Worm (Caenorhabditis elegans) whole organism, young adult: Measurements from ENCODE around the gene ttr-33.

Experiments used
- C06A6.2 ChIP-seq: fragments of 200-800 bp; sonication (Bioruptor generic); conservative IDR thresholded peaks from 2 replicates; pipeline ENCODE4 v1.3.6; 2022; ENCODE audit warnings: missing genetic modification characterization, missing compliant biosample characterization
- D2030.7 ChIP-seq: fragments of 200-800 bp; sonication (Bioruptor generic); IDR thresholded peaks from 2 replicates; pipeline ENCODE4 v1.3.6; 2022; ENCODE audit warnings: missing genetic modification reagents, missing genetic modification characterization, missing compliant biosample characterization
- F10E7.11 ChIP-seq: sonication (generic microtip); optimal IDR thresholded peaks from 2 replicates; lab custom pipeline; 2017; ENCODE audit warnings: mild to moderate bottlenecking, missing genetic modification characterization, moderate library complexity, missing compliant biosample characterization
- F23B12.7 ChIP-seq: sonication (generic microtip); optimal IDR thresholded peaks from 2 replicates; lab custom pipeline; 2017; ENCODE audit warnings: missing genetic modification characterization, mild to moderate bottlenecking, missing compliant biosample characterization, antibody characterized with exemption, moderate library complexity; ENCODE audit not compliant: insufficient read depth
- K12H6.12 ChIP-seq: fragments of 200-800 bp; sonication (Bioruptor generic); optimal IDR thresholded peaks from 2 replicates; lab custom pipeline; 2018; ENCODE audit warnings: mild to moderate bottlenecking, missing genetic modification characterization, missing compliant biosample characterization
- Y53G8AR.9 ChIP-seq: fragments of 200-800 bp; sonication (Bioruptor generic); conservative IDR thresholded peaks from 2 replicates; pipeline ENCODE4 v1.3.6; 2022; ENCODE audit warnings: missing genetic modification reagents, missing genetic modification characterization, missing compliant biosample characterization
- Y56A3A.18 ChIP-seq: fragments of 200-800 bp; sonication (Bioruptor generic); IDR thresholded peaks from 2 replicates; pipeline ENCODE4 v1.3.6; 2022; ENCODE audit warnings: missing genetic modification reagents, missing genetic modification characterization, missing compliant biosample characterization
- Y79H2A.3 ChIP-seq: fragments of 200-800 bp; sonication (Bioruptor generic); conservative IDR thresholded peaks from 2 replicates; pipeline ENCODE4 v1.3.6; 2022; ENCODE audit warnings: missing genetic modification reagents, missing genetic modification characterization, missing compliant biosample characterization
- ZK185.1 ChIP-seq: sonication (generic microtip); optimal IDR thresholded peaks from 2 replicates; lab custom pipeline; 2016; ENCODE audit warnings: mild to moderate bottlenecking, missing genetic modification characterization, missing compliant biosample characterization; ENCODE audit not compliant: poor library complexity, severe bottlenecking
- ama-1 ChIP-seq, 3 experiments: fragments of 150-350 bp in 1 of 3; sonication (generic microtip) in 2 of 3; optimal IDR thresholded peaks; 2 replicates each; lab custom pipeline; 2014 to 2018; ENCODE audit warnings: missing biosample characterization in 2 of 3, missing genetic modification characterization in 2 of 3, missing genetic modification reagents in 2 of 3
- aptf-3 ChIP-seq: fragments of 200-800 bp; sonication (Bioruptor generic); IDR thresholded peaks from 2 replicates; pipeline ENCODE4 v1.3.6; 2022; ENCODE audit warnings: missing genetic modification characterization, missing compliant biosample characterization
- atf-7 ChIP-seq: sonication (generic microtip); optimal IDR thresholded peaks from 2 replicates; lab custom pipeline; 2017; ENCODE audit warnings: mild to moderate bottlenecking, missing genetic modification characterization, missing compliant biosample characterization
- attf-3 ChIP-seq: fragments of 200-800 bp; sonication (Bioruptor generic); conservative IDR thresholded peaks from 2 replicates; pipeline ENCODE4 v1.3.6; 2022; ENCODE audit warnings: missing genetic modification reagents, missing genetic modification characterization, missing compliant biosample characterization
- attf-6 ChIP-seq: fragments of 200-800 bp; sonication (Bioruptor generic); IDR thresholded peaks from 2 replicates; pipeline ENCODE4 v1.3.6; 2022; ENCODE audit warnings: missing genetic modification reagents, missing genetic modification characterization, missing compliant biosample characterization
- ceh-100 ChIP-seq: fragments of 200-800 bp; sonication (Bioruptor generic); IDR thresholded peaks from 2 replicates; pipeline ENCODE4 v1.3.6; 2022; ENCODE audit warnings: missing genetic modification reagents, missing genetic modification characterization, missing compliant biosample characterization
- ceh-58 ChIP-seq: fragments of 200-800 bp; sonication (Bioruptor generic); IDR thresholded peaks from 2 replicates; pipeline ENCODE4 v1.3.6; 2022; ENCODE audit warnings: missing genetic modification characterization, missing compliant biosample characterization
- ceh-79 ChIP-seq: sonication (generic microtip); optimal IDR thresholded peaks from 2 replicates; lab custom pipeline; 2017; ENCODE audit warnings: mild to moderate bottlenecking, missing genetic modification characterization, missing compliant biosample characterization
- chd-7 ChIP-seq: sonication (generic microtip); optimal IDR thresholded peaks from 2 replicates; lab custom pipeline; 2016; ENCODE audit warnings: mild to moderate bottlenecking, missing genetic modification characterization, moderate library complexity, missing compliant biosample characterization
- die-1 ChIP-seq: sonication (generic microtip); optimal IDR thresholded peaks from 2 replicates; lab custom pipeline; 2016; ENCODE audit warnings: missing genotype, mild to moderate bottlenecking, missing genetic modification characterization, missing compliant biosample characterization
- efl-1 ChIP-seq: fragments of 150-350 bp; optimal IDR thresholded peaks from 2 replicates; lab custom pipeline; 2014; ENCODE audit warnings: missing biosample characterization, missing genetic modification reagents, missing genetic modification characterization
- gei-17 ChIP-seq: fragments of 200-800 bp; sonication (Bioruptor generic); optimal IDR thresholded peaks from 2 replicates; lab custom pipeline; 2018; ENCODE audit warnings: mild to moderate bottlenecking, missing genetic modification characterization, missing compliant biosample characterization
- him-1 ChIP-seq: sonication (generic microtip); optimal IDR thresholded peaks from 2 replicates; lab custom pipeline; 2016; ENCODE audit warnings: missing genotype, missing genetic modification reagents, missing genetic modification characterization, missing compliant biosample characterization
- hsf-1 ChIP-seq: fragments of 200-800 bp; sonication (Bioruptor generic); IDR thresholded peaks from 2 replicates; pipeline ENCODE4 v1.3.6; 2022; ENCODE audit warnings: missing genetic modification reagents, missing genetic modification characterization, missing compliant biosample characterization
- lag-1 ChIP-seq: fragments of 200-800 bp; sonication (Bioruptor generic); IDR thresholded peaks from 2 replicates; pipeline ENCODE4 v1.3.6; 2022; ENCODE audit warnings: missing genetic modification reagents, missing genetic modification characterization, missing compliant biosample characterization
- let-607 ChIP-seq, 2 experiments: fragments of 200-800 bp in 1 of 2; sonication (Bioruptor generic) in 1 of 2; sonication (generic microtip) in 1 of 2; optimal IDR thresholded peaks; 2 replicates each; lab custom pipeline; 2016 to 2018; ENCODE audit warnings: mild to moderate bottlenecking in 2 of 2, missing compliant biosample characterization in 2 of 2, missing genetic modification characterization in 2 of 2, moderate library complexity in 2 of 2, missing genotype in 1 of 2
- lsl-1 ChIP-seq: fragments of 200-800 bp; sonication (Bioruptor generic); optimal IDR thresholded peaks from 2 replicates; lab custom pipeline; 2018; ENCODE audit warnings: mild to moderate bottlenecking, missing genetic modification characterization, moderate library complexity, missing compliant biosample characterization
- lsy-27 ChIP-seq: sonication (generic microtip); optimal IDR thresholded peaks from 2 replicates; lab custom pipeline; 2017; ENCODE audit warnings: missing genetic modification characterization, mild to moderate bottlenecking, missing compliant biosample characterization, antibody characterized with exemption, missing genotype, borderline replicate concordance; ENCODE audit not compliant: insufficient read depth
- madf-3 ChIP-seq: fragments of 200-800 bp; sonication (Bioruptor generic); IDR thresholded peaks from 2 replicates; pipeline ENCODE4 v1.3.6; 2022; ENCODE audit warnings: missing genetic modification reagents, missing genetic modification characterization, missing compliant biosample characterization
- madf-6 ChIP-seq: fragments of 200-800 bp; sonication (Bioruptor generic); IDR thresholded peaks from 2 replicates; pipeline ENCODE4 v1.3.6; 2022; ENCODE audit warnings: missing genetic modification reagents, missing genetic modification characterization, missing compliant biosample characterization
- mxl-1 ChIP-seq: sonication (generic microtip); optimal IDR thresholded peaks from 2 replicates; lab custom pipeline; 2016; ENCODE audit warnings: missing genetic modification characterization, missing compliant biosample characterization
- nfya-2 ChIP-seq: fragments of 200-800 bp; sonication (Bioruptor generic); IDR thresholded peaks from 2 replicates; pipeline ENCODE4 v1.3.6; 2022; ENCODE audit warnings: missing genetic modification reagents, missing genetic modification characterization, missing compliant biosample characterization
- nfyb-1 ChIP-seq: fragments of 200-800 bp; sonication (Bioruptor generic); IDR thresholded peaks from 2 replicates; pipeline ENCODE4 v1.3.6; 2022; ENCODE audit warnings: missing genetic modification reagents, missing genetic modification characterization, missing compliant biosample characterization
- nhr-179 ChIP-seq: sonication (generic microtip); optimal IDR thresholded peaks from 2 replicates; lab custom pipeline; 2016; ENCODE audit warnings: mild to moderate bottlenecking, missing genetic modification characterization, missing compliant biosample characterization
- rcor-1 ChIP-seq: fragments of 200-800 bp; sonication (Bioruptor generic); IDR thresholded peaks from 2 replicates; pipeline ENCODE4 v1.3.6; 2022; ENCODE audit warnings: missing genetic modification reagents, missing genetic modification characterization, missing compliant biosample characterization
- rec-8 ChIP-seq, 2 experiments: sonication (generic microtip); optimal IDR thresholded peaks; 2 replicates each; lab custom pipeline; 2016; ENCODE audit warnings: mild to moderate bottlenecking in 2 of 2, missing genetic modification characterization in 2 of 2, missing genetic modification reagents in 2 of 2, missing genotype in 2 of 2, missing biosample characterization in 1 of 2, missing compliant biosample characterization in 1 of 2, moderate library complexity in 1 of 2
- repo-1 ChIP-seq: sonication (generic microtip); optimal IDR thresholded peaks from 2 replicates; lab custom pipeline; 2017; ENCODE audit warnings: mild to moderate bottlenecking, missing genetic modification characterization, missing compliant biosample characterization
- snpc-1.1 ChIP-seq: sonication (generic microtip); optimal IDR thresholded peaks from 2 replicates; lab custom pipeline; 2017; ENCODE audit warnings: missing genetic modification characterization, mild to moderate bottlenecking, missing compliant biosample characterization, antibody characterized with exemption, moderate library complexity, missing genotype, missing genetic modification reagents; ENCODE audit not compliant: insufficient read depth
- snpc-1.3 ChIP-seq: sonication (generic microtip); optimal IDR thresholded peaks from 2 replicates; lab custom pipeline; 2017; ENCODE audit warnings: missing genetic modification characterization, mild to moderate bottlenecking, missing compliant biosample characterization, antibody characterized with exemption, moderate library complexity, missing genotype, missing genetic modification reagents; ENCODE audit not compliant: insufficient read depth
- ztf-18 ChIP-seq: sonication (generic microtip); optimal IDR thresholded peaks from 2 replicates; lab custom pipeline; 2016; ENCODE audit warnings: missing genotype, mild to moderate bottlenecking, missing genetic modification characterization, missing compliant biosample characterization
- ztf-25 ChIP-seq: fragments of 200-800 bp; sonication (Bioruptor generic); IDR thresholded peaks from 2 replicates; pipeline ENCODE4 v1.3.6; 2022; ENCODE audit warnings: missing genetic modification reagents, missing genetic modification characterization, missing compliant biosample characterization

ttr-33 gene

DNA sequence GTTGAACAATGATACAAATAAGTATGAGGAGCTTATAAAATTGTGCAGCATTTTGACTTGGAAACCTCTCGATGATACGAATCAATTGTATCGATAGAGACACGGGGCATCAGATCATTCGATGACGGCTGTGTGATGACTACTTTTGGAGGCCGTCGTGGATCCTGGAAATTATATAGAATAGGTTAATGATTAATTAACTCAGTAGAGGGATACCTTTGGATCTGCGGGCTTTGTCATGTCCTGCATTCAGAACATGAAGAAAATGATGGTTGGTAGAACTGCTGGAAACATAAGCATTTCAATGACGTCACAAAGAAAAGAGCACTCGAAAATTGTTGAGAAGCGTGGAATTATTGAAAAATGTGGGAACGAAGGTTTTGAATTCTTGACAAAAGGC, 23.1 kb downstream of the ttr-33 start, which contains the start of gene ZK742.6 (continued):
- no peak for TF ChIP-seq nhr-179 (tag; lab: Kevin White, UChicago)
- no peak for TF ChIP-seq ZK185.1 (tag; lab: Kevin White, UChicago)
- no peak for TF ChIP-seq C06A6.2 (GFP tag; lab: Robert Waterston, UW)
- no peak for TF ChIP-seq F23B12.7 (tag; lab: Kevin White, UChicago)
- TF ChIP-seq D2030.7 (GFP tag; lab: Robert Waterston, UW): no peak
- peak; percentile 22 for TF ChIP-seq repo-1 (tag; lab: Kevin White, UChicago)
- no peak for TF ChIP-seq efl-1 (GFP tag; lab: Kevin White, UChicago)
- TF ChIP-seq aptf-3 (GFP tag; lab: Robert Waterston, UW): no peak
- no peak for TF ChIP-seq mxl-1 (tag; lab: Kevin White, UChicago)
- TF ChIP-seq lsl-1: no peak
- no peak for TF ChIP-seq rec-8 (tag; optimal IDR thresholded peaks at IDR 0.05; lab: Kevin White, UChicago)
- TF ChIP-seq lsy-27: no peak
- TF ChIP-seq attf-3 (GFP tag; lab: Robert Waterston, UW): no peak
- TF ChIP-seq die-1: no peak
- peak; percentile 71 for TF ChIP-seq him-1
- TF ChIP-seq ceh-58 (GFP tag; lab: Robert Waterston, UW): 0 out of 2 replicates have a peak, but pooled peaks have one; percentile 42
- no peak for TF ChIP-seq gei-17 (GFP tag; lab: Kevin White, UChicago)
- TF ChIP-seq ceh-100 (GFP tag; lab: Robert Waterston, UW): no peak
- peak; percentile 57 for TF ChIP-seq madf-6 (GFP tag; lab: Robert Waterston, UW)
- no peak for TF ChIP-seq snpc-1.3 (tag; lab: Kevin White, UChicago)
- no peak for TF ChIP-seq madf-3 (GFP tag; lab: Robert Waterston, UW)
- TF ChIP-seq ztf-25 (GFP tag; lab: Robert Waterston, UW): no peak
- no peak for TF ChIP-seq nfya-2
- peak; percentile 59; the same call in 1 of the 2 replicates for TF ChIP-seq Y56A3A.18 (GFP tag; lab: Robert Waterston, UW)
- peak; percentile 75 for TF ChIP-seq hsf-1 (GFP tag; lab: Robert Waterston, UW)
- no peak for TF ChIP-seq K12H6.12 (tag; lab: Kevin White, UChicago)

DNA sequence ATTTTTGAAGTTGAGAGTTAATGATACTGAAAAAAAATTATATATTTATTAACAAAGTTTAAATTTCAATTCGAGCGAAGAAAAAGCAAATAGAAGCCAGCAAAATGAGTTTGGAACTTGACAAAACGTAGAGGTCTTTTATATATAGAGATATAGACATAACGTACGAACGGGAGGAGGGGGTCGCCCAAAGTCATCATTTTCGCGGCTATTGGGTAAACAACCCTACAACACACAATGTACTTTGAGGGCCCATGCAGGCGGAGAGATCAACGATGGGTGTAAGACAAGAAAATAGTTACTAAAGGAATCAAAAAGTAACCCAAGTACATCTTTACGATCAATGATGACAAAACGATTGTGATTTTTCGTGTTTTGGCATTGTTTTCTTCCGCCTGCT, 26.0 kb downstream of the ttr-33 start, which contains the start of gene ZK742.4:
TSS of gene ZK742.4 (minus strand) at position 35 of the 400 bp plus-strand sequence.
- TF ChIP-seq nfyb-1 (GFP tag; lab: Robert Waterston, UW): no peak
- no peak for TF ChIP-seq attf-3 (GFP tag; lab: Robert Waterston, UW)
- no peak for TF ChIP-seq hsf-1 (GFP tag; lab: Robert Waterston, UW)
- no peak for TF ChIP-seq Y56A3A.18 (GFP tag; lab: Robert Waterston, UW)
- no peak for TF ChIP-seq atf-7 (tag; lab: Kevin White, UChicago)
- TF ChIP-seq ztf-18 (tag; lab: Kevin White, UChicago): no peak
- TF ChIP-seq chd-7 (tag; lab: Kevin White, UChicago): no peak
- no peak for TF ChIP-seq ama-1 (optimal IDR thresholded peaks at IDR 0.05; lab: Kevin White, UChicago)
- TF ChIP-seq ama-1 (GFP tag; optimal IDR thresholded peaks at IDR 0.05; lab: Kevin White, UChicago): no peak
- TF ChIP-seq F10E7.11: no peak
- TF ChIP-seq Y53G8AR.9 (GFP tag; lab: Robert Waterston, UW): no peak
- no peak for TF ChIP-seq Y79H2A.3
- TF ChIP-seq attf-6 (GFP tag; lab: Robert Waterston, UW): no peak
- TF ChIP-seq rcor-1 (GFP tag; lab: Robert Waterston, UW): no peak
- TF ChIP-seq ceh-79 (tag; lab: Kevin White, UChicago): no peak
- no peak for TF ChIP-seq F23B12.7 (tag; lab: Kevin White, UChicago)
- no peak for TF ChIP-seq ceh-100 (GFP tag; lab: Robert Waterston, UW)
- no peak for TF ChIP-seq madf-3 (GFP tag; lab: Robert Waterston, UW)
- no peak for TF ChIP-seq snpc-1.1 (tag; lab: Kevin White, UChicago)
- TF ChIP-seq let-607 (tag; optimal IDR thresholded peaks at IDR 0.05; lab: Kevin White, UChicago): no peak
- TF ChIP-seq lag-1 (GFP tag; lab: Robert Waterston, UW): no peak
